Worm (Caenorhabditis elegans): Measurements from ENCODE around the gene srsy-2.

- TF ChIP-seq nhr-237 (tag; optimal IDR thresholded peaks at IDR 0.05) (no peak), zip-2 (tag; optimal IDR thresholded peaks at IDR 0.05) (no peak), egl-27 (tag; optimal IDR thresholded peaks at IDR 0.05) (no peak), snpc-4 (tag; optimal IDR thresholded peaks at IDR 0.05) (no peak), lir-3 (tag; optimal IDR thresholded peaks at IDR 0.05) (no peak), nhr-77 (tag; optimal IDR thresholded peaks at IDR 0.05) (no peak), spr-1 (tag; optimal IDR thresholded peaks at IDR 0.05) (no peak), Y75B8A.6 (GFP tag; IDR thresholded peaks at IDR 0.05) (no peak), lin-29 (GFP tag; IDR thresholded peaks at IDR 0.05) (no peak), R02D3.7 (tag; optimal IDR thresholded peaks at IDR 0.05) (no peak), ceh-62 (tag; optimal IDR thresholded peaks at IDR 0.05) (no peak), nhr-11 (tag; optimal IDR thresholded peaks at IDR 0.05) (no peak), fos-1 (tag; optimal IDR thresholded peaks at IDR 0.05) (no peak), jun-1 (tag; optimal IDR thresholded peaks at IDR 0.05) (no peak)
Measured at ce11 chrII:6219346-6219745, 7.5 kb downstream of the srsy-2 start, which contains the start of gene mks-2.
